Fruit fly (Drosophila melanogaster) Kc167 (cell line): ENCODE data around the gene Sxl.

ENCODE experiments used
- Myc ChIP-seq: fragments of >200 bp; optimal IDR thresholded peaks from 2 replicates; lab custom pipeline; 2017; ENCODE audit warnings: missing external identifiers
- Sin3A ChIP-seq: fragments of >200 bp; optimal IDR thresholded peaks from 2 replicates; lab custom pipeline; 2018; ENCODE audit warnings: missing external identifiers
- h ChIP-seq: fragments of >200 bp; optimal IDR thresholded peaks from 3 replicates; lab custom pipeline; 2018; ENCODE audit warnings: missing external identifiers
- insv ChIP-seq: fragments of >200 bp; optimal IDR thresholded peaks from 3 replicates; lab custom pipeline; 2018; ENCODE audit warnings: missing external identifiers
- psq ChIP-seq: fragments of >200 bp; optimal IDR thresholded peaks from 2 replicates; lab custom pipeline; 2017; ENCODE audit warnings: missing external identifiers
- ttk ChIP-seq: sonication (Bioruptor generic); optimal IDR thresholded peaks from 2 replicates; lab custom pipeline; 2017; ENCODE audit warnings: missing external identifiers

DNA sequence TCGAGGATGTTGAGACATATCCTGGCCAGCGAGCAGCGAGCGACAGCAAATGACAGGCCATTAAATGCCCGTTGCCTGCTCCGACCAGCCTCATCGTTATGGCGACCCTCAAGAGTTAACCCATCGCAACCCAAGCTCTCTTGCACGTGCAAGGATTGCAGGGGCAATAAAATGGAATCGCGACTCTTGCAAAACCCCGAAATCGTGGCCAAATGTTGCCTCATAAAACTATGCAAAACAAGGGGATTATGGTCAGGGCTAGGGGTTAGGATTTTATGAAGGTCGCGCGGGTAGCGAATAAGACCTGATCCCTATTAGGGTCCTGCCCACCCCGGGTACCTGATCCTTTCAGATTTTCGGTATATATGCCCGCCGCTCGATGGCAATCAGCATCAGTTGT lies 48.8 kb downstream of the Sxl start, which contains the start of gene nullo:
- TF ChIP-seq psq (lab: Kevin White, UChicago): no peak
- no peak for TF ChIP-seq Sin3A (lab: Kevin White, UChicago)
- TF ChIP-seq h (lab: Kevin White, UChicago): no peak
- no peak for TF ChIP-seq Myc (lab: Kevin White, UChicago)
- no peak for TF ChIP-seq ttk (lab: Kevin White, UChicago)
- TF ChIP-seq insv (lab: Kevin White, UChicago): no peak
